Fruit fly (Drosophila melanogaster) whole organism, embryonic: ENCODE measurements around the gene Dus3.

Experiments used
- Aef1 ChIP-seq: fragments of 200-800 bp; sonication (Bioruptor generic); IDR thresholded peaks from 3 replicates; pipeline ENCODE4 v1.3.6; 2022; ENCODE audit warnings: missing biosample characterization, missing genetic modification characterization
- B-H1 ChIP-seq: fragments of 200-800 bp; sonication (Bioruptor generic); IDR thresholded peaks from 3 replicates; pipeline ENCODE4 v1.3.6; 2022; ENCODE audit warnings: missing biosample characterization, missing genetic modification characterization
- CG10147 ChIP-seq: fragments of 200-800 bp; sonication (Bioruptor generic); optimal IDR thresholded peaks from 2 replicates; lab custom pipeline; 2019; ENCODE audit warnings: missing biosample characterization, mild to moderate bottlenecking, missing genetic modification characterization, moderate library complexity
- CG11085 ChIP-seq: fragments of 200-800 bp; sonication (Bioruptor generic); IDR thresholded peaks from 2 replicates; pipeline ENCODE4 v1.3.6; 2022; ENCODE audit warnings: missing biosample characterization, missing genetic modification characterization
- CG12236 ChIP-seq: fragments of 200-800 bp; sonication (Bioruptor generic); optimal IDR thresholded peaks from 2 replicates; lab custom pipeline; 2016; ENCODE audit warnings: missing biosample characterization, missing genetic modification characterization
- CG13287 ChIP-seq: fragments of 200-800 bp; sonication (Bioruptor generic); IDR thresholded peaks from 2 replicates; pipeline ENCODE4 v1.3.6; 2022; ENCODE audit warnings: missing biosample characterization, missing genetic modification characterization; ENCODE audit not compliant: partially characterized antibody
- CG14860 ChIP-seq: fragments of 200-800 bp; sonication (Bioruptor generic); IDR thresholded peaks from 3 replicates; pipeline ENCODE4 v1.3.6; 2022; ENCODE audit warnings: missing biosample characterization, missing genetic modification characterization; ENCODE audit not compliant: partially characterized antibody
- CG31224 ChIP-seq: fragments of 200-800 bp; sonication (Bioruptor generic); IDR thresholded peaks from 2 replicates; pipeline ENCODE4 v1.3.6; 2022; ENCODE audit warnings: missing biosample characterization, missing genetic modification characterization
- CG31388 ChIP-seq: fragments of 200-800 bp; sonication (Bioruptor generic); optimal IDR thresholded peaks from 2 replicates; lab custom pipeline; 2016; ENCODE audit warnings: missing biosample characterization, missing genetic modification characterization
- CG3281 ChIP-seq: fragments of 200-800 bp; sonication (Bioruptor generic); optimal IDR thresholded peaks from 3 replicates; lab custom pipeline; 2017; ENCODE audit warnings: missing biosample characterization, mild to moderate bottlenecking, missing genetic modification characterization
- CG33557 ChIP-seq: fragments of 200-800 bp; sonication (Bioruptor generic); optimal IDR thresholded peaks from 2 replicates; lab custom pipeline; 2019; ENCODE audit warnings: missing biosample characterization, mild to moderate bottlenecking, missing genetic modification characterization, moderate library complexity
- CG8089 ChIP-seq: fragments of 200-800 bp; sonication (Bioruptor generic); optimal IDR thresholded peaks from 3 replicates; lab custom pipeline; 2016; ENCODE audit warnings: missing biosample characterization, missing genetic modification characterization
- Chrac-16 ChIP-seq: fragments of 200-800 bp; sonication (Bioruptor generic); optimal IDR thresholded peaks from 3 replicates; lab custom pipeline; 2016; ENCODE audit warnings: missing biosample characterization, missing genetic modification characterization
- Dad ChIP-seq: fragments of 200-800 bp; sonication (Bioruptor generic); optimal IDR thresholded peaks from 3 replicates; lab custom pipeline; 2016; ENCODE audit warnings: missing biosample characterization, missing genetic modification characterization
- Dek ChIP-seq: fragments of 200-800 bp; sonication (Bioruptor generic); optimal IDR thresholded peaks from 3 replicates; lab custom pipeline; 2019; ENCODE audit warnings: missing biosample characterization, mild to moderate bottlenecking, missing genetic modification characterization, moderate library complexity
- Eip74EF ChIP-seq, 2 experiments: fragments of 200-800 bp in 1 of 2; fragments of >200 bp in 1 of 2; sonication (Bioruptor generic) in 1 of 2; optimal IDR thresholded peaks; 2 replicates each; lab custom pipeline; 2017 to 2019; ENCODE audit warnings: missing biosample characterization in 2 of 2, missing genetic modification characterization in 2 of 2, mild to moderate bottlenecking in 1 of 2, moderate library complexity in 1 of 2
- Elba2 ChIP-seq: fragments of 200-800 bp; sonication (Bioruptor generic); optimal IDR thresholded peaks from 3 replicates; lab custom pipeline; 2016; ENCODE audit warnings: missing biosample characterization, missing genetic modification characterization
- Fer2 ChIP-seq: fragments of 200-800 bp; sonication (Bioruptor generic); optimal IDR thresholded peaks from 2 replicates; lab custom pipeline; 2018; ENCODE audit warnings: missing biosample characterization, mild to moderate bottlenecking, missing genetic modification characterization, moderate library complexity
- HHEX ChIP-seq: fragments of 200-800 bp; sonication (Bioruptor generic); optimal IDR thresholded peaks from 3 replicates; lab custom pipeline; 2017; ENCODE audit warnings: missing biosample characterization, mild to moderate bottlenecking, missing genetic modification characterization, missing genetic modification reagents
- NK7.1 ChIP-seq: fragments of 200-800 bp; sonication (Bioruptor generic); optimal IDR thresholded peaks from 3 replicates; lab custom pipeline; 2016; ENCODE audit warnings: missing biosample characterization, missing genetic modification characterization
- Opbp ChIP-seq: fragments of 200-800 bp; sonication (Bioruptor generic); IDR thresholded peaks from 3 replicates; pipeline ENCODE4 v1.3.6; 2022; ENCODE audit warnings: missing biosample characterization, missing genetic modification characterization; ENCODE audit not compliant: partially characterized antibody
- Poxn ChIP-seq: fragments of 200-800 bp; sonication (Bioruptor generic); IDR thresholded peaks from 2 replicates; pipeline ENCODE4 v1.3.6; 2022; ENCODE audit warnings: missing biosample characterization, missing genetic modification characterization
- Six4 ChIP-seq: fragments of 200-800 bp; sonication (Bioruptor generic); optimal IDR thresholded peaks from 2 replicates; lab custom pipeline; 2016; ENCODE audit warnings: missing biosample characterization, missing genetic modification characterization
- ap ChIP-seq: fragments of 200-800 bp; sonication (Bioruptor generic); IDR thresholded peaks from 2 replicates; pipeline ENCODE4 v1.3.6; 2022; ENCODE audit warnings: missing biosample characterization, missing genetic modification characterization
- ash1 ChIP-seq: fragments of 200-800 bp; sonication (Bioruptor generic); optimal IDR thresholded peaks from 2 replicates; lab custom pipeline; 2018; ENCODE audit warnings: missing biosample characterization, mild to moderate bottlenecking, missing genetic modification characterization
- chif ChIP-seq, 2 experiments: fragments of 200-800 bp; sonication (Bioruptor generic); optimal IDR thresholded peaks; 3 replicates each; lab custom pipeline; 2016; ENCODE audit warnings: missing biosample characterization in 2 of 2, missing genetic modification characterization in 2 of 2
- dm ChIP-seq: fragments of 200-800 bp; sonication (Bioruptor generic); optimal IDR thresholded peaks from 3 replicates; lab custom pipeline; 2016; ENCODE audit warnings: missing biosample characterization, missing genetic modification characterization
- emc ChIP-seq: fragments of 200-800 bp; sonication (Bioruptor generic); optimal IDR thresholded peaks from 2 replicates; lab custom pipeline; 2016; ENCODE audit warnings: missing biosample characterization, missing genetic modification characterization
- fru ChIP-seq: fragments of >200 bp; optimal IDR thresholded peaks from 2 replicates; lab custom pipeline; 2017
- gcm2 ChIP-seq: fragments of 200-800 bp; sonication (Bioruptor generic); optimal IDR thresholded peaks from 2 replicates; lab custom pipeline; 2016; ENCODE audit warnings: missing biosample characterization, missing genetic modification characterization
- gfzf ChIP-seq: fragments of 200-800 bp; sonication (Bioruptor generic); optimal IDR thresholded peaks from 2 replicates; lab custom pipeline; 2016; ENCODE audit warnings: missing biosample characterization, mild to moderate bottlenecking, missing genetic modification characterization, moderate library complexity
- gsb-n ChIP-seq: fragments of 200-800 bp; sonication (Bioruptor generic); optimal IDR thresholded peaks from 3 replicates; lab custom pipeline; 2018; ENCODE audit warnings: missing biosample characterization, mild to moderate bottlenecking, missing genetic modification characterization
- gt ChIP-seq: fragments of 200-800 bp; sonication (Bioruptor generic); IDR thresholded peaks from 2 replicates; pipeline ENCODE4 v1.3.6; 2022; ENCODE audit warnings: missing biosample characterization, missing genetic modification characterization
- hbn ChIP-seq: fragments of 200-800 bp; sonication (Bioruptor generic); IDR thresholded peaks from 2 replicates; pipeline ENCODE4 v1.3.6; 2022; ENCODE audit warnings: missing biosample characterization, missing genetic modification characterization; ENCODE audit not compliant: partially characterized antibody
- jing ChIP-seq: fragments of 200-800 bp; sonication (Bioruptor generic); optimal IDR thresholded peaks from 2 replicates; lab custom pipeline; 2018; ENCODE audit warnings: missing biosample characterization, mild to moderate bottlenecking, missing genetic modification characterization
- jumu ChIP-seq: fragments of 200-800 bp; sonication (Bioruptor generic); optimal IDR thresholded peaks from 3 replicates; lab custom pipeline; 2016; ENCODE audit warnings: missing biosample characterization, missing genetic modification characterization
- lab ChIP-seq: fragments of 200-800 bp; sonication (Bioruptor generic); optimal IDR thresholded peaks from 3 replicates; lab custom pipeline; 2017; ENCODE audit warnings: missing biosample characterization, missing genetic modification characterization, mild to moderate bottlenecking, moderate library complexity, missing genetic modification reagents
- pfk ChIP-seq: fragments of 200-800 bp; sonication (Bioruptor generic); optimal IDR thresholded peaks from 2 replicates; lab custom pipeline; 2018; ENCODE audit warnings: missing biosample characterization, mild to moderate bottlenecking, missing genetic modification characterization, moderate library complexity
- repo ChIP-seq: fragments of 200-800 bp; sonication (Bioruptor generic); optimal IDR thresholded peaks from 2 replicates; lab custom pipeline; 2016; ENCODE audit warnings: missing biosample characterization, missing genetic modification characterization
- salm ChIP-seq: fragments of 200-800 bp; sonication (Bioruptor generic); optimal IDR thresholded peaks from 2 replicates; lab custom pipeline; 2018; ENCODE audit warnings: missing biosample characterization, mild to moderate bottlenecking, missing genetic modification characterization
- sc ChIP-seq, 3 experiments: fragments of >200 bp in 2 of 3; fragments of 200-800 bp in 1 of 3; sonication (Bioruptor generic) in 1 of 3; optimal IDR thresholded peaks; 2 replicates in 2 of 3; 3 replicates in 1 of 3; lab custom pipeline; 2017; ENCODE audit warnings: mild to moderate bottlenecking in 1 of 3, missing biosample characterization in 1 of 3, missing genetic modification characterization in 1 of 3, missing genetic modification reagents in 1 of 3
- sd ChIP-seq: fragments of 200-800 bp; sonication (Bioruptor generic); optimal IDR thresholded peaks from 3 replicates; lab custom pipeline; 2018; ENCODE audit warnings: missing biosample characterization, mild to moderate bottlenecking, missing genetic modification characterization, moderate library complexity
- sens ChIP-seq: fragments of 200-800 bp; sonication (Bioruptor generic); peaks from one replicate; lab custom pipeline; 2016; ENCODE audit warnings: missing biosample characterization, missing genetic modification characterization
- sens-2 ChIP-seq: fragments of 200-800 bp; sonication (Bioruptor generic); IDR thresholded peaks from 2 replicates; pipeline ENCODE4 v1.3.6; 2022; ENCODE audit warnings: missing biosample characterization, missing genetic modification characterization
- sim ChIP-seq: fragments of 200-800 bp; sonication (Bioruptor generic); IDR thresholded peaks from 2 replicates; pipeline ENCODE4 v1.3.6; 2022; ENCODE audit warnings: missing biosample characterization, missing genetic modification characterization
- sima ChIP-seq: fragments of 200-800 bp; sonication (Bioruptor generic); optimal IDR thresholded peaks from 2 replicates; lab custom pipeline; 2016; ENCODE audit warnings: missing biosample characterization, missing genetic modification characterization
- stwl ChIP-seq: fragments of 200-800 bp; sonication (Bioruptor generic); optimal IDR thresholded peaks from 3 replicates; lab custom pipeline; 2018; ENCODE audit warnings: missing biosample characterization, mild to moderate bottlenecking, missing genetic modification characterization, moderate library complexity
- trem ChIP-seq: fragments of 200-800 bp; optimal IDR thresholded peaks from 3 replicates; lab custom pipeline; 2019; ENCODE audit warnings: missing biosample characterization, mild to moderate bottlenecking, missing genetic modification characterization, moderate library complexity
- ttk ChIP-seq: fragments of 200-800 bp; sonication (Bioruptor generic); IDR thresholded peaks from 2 replicates; pipeline ENCODE4 v2.1.2; 2022; ENCODE audit warnings: missing biosample characterization, missing genetic modification characterization
- vnd ChIP-seq: fragments of 200-800 bp; sonication (Bioruptor generic); IDR thresholded peaks from 3 replicates; pipeline ENCODE4 v1.3.6; 2022; ENCODE audit warnings: missing biosample characterization, missing genetic modification characterization; ENCODE audit not compliant: partially characterized antibody
- zen2 ChIP-seq: fragments of 200-800 bp; sonication (Bioruptor generic); IDR thresholded peaks from 3 replicates; pipeline ENCODE4 v1.3.6; 2022; ENCODE audit warnings: missing biosample characterization, missing genetic modification characterization; ENCODE audit not compliant: partially characterized antibody

Dus3 gene

dm6 chr2L:19796111-19796451, 37.4 kb downstream of the Dus3 start, which contains the start of gene sick (continued):
- no peak for TF ChIP-seq ap (GFP tag; lab: Robert Waterston, UW)
- TF ChIP-seq lab, result peak; percentile 70
- no peak for TF ChIP-seq salm (tag; lab: Kevin White, UChicago)
- TF ChIP-seq Fer2, result no peak
- TF ChIP-seq sens-2, result no peak
- TF ChIP-seq CG14860 (GFP tag; lab: Robert Waterston, UW), result no peak
- TF ChIP-seq pfk (GFP tag; lab: Kevin White, UChicago), result peak; percentile 29
- TF ChIP-seq trem (tag; lab: Kevin White, UChicago), result peak; percentile 21
- no peak for TF ChIP-seq zen2 (GFP tag; lab: Robert Waterston, UW)
- no peak for TF ChIP-seq repo (GFP tag; lab: Kevin White, UChicago)
- no peak for TF ChIP-seq Dek
- no peak for TF ChIP-seq jing
- no peak for TF ChIP-seq gt (GFP tag; lab: Robert Waterston, UW)
- TF ChIP-seq sim (GFP tag; lab: Robert Waterston, UW), result 0 out of 2 replicates have a peak, but pooled peaks have one; percentile 22
- no peak for TF ChIP-seq CG11085 (GFP tag; lab: Robert Waterston, UW)
- TF ChIP-seq ttk (GFP tag; lab: Robert Waterston, UW), result no peak
- no peak for TF ChIP-seq Aef1
- TF ChIP-seq hbn (GFP tag; lab: Robert Waterston, UW), result no peak
- TF ChIP-seq dm (GFP tag; lab: Kevin White, UChicago), result no peak
- no peak for TF ChIP-seq Eip74EF (GFP tag; optimal IDR thresholded peaks at IDR 0.05; lab: Kevin White, UChicago)
- TF ChIP-seq Chrac-16, result no peak
- no peak for TF ChIP-seq emc (GFP tag; lab: Kevin White, UChicago)
- TF ChIP-seq stwl, result no peak
- no peak for TF ChIP-seq Dad (GFP tag; lab: Kevin White, UChicago)
- TF ChIP-seq CG8089 (GFP tag; lab: Kevin White, UChicago), result no peak
- no peak for TF ChIP-seq CG33557 (GFP tag; lab: Kevin White, UChicago)
- no peak for TF ChIP-seq CG12236
- TF ChIP-seq Poxn (GFP tag; lab: Robert Waterston, UW), result no peak
- no peak for TF ChIP-seq CG13287 (GFP tag; lab: Robert Waterston, UW)
- TF ChIP-seq Opbp (GFP tag; lab: Robert Waterston, UW), result no peak
- TF ChIP-seq CG3281 (GFP tag; lab: Kevin White, UChicago), result peak; percentile 58
- TF ChIP-seq Six4 (GFP tag; lab: Kevin White, UChicago), result no peak
- TF ChIP-seq CG10147 (GFP tag; lab: Kevin White, UChicago), result no peak
- TF ChIP-seq vnd (GFP tag; lab: Robert Waterston, UW), result no peak
- no peak for TF ChIP-seq gcm2
- no peak for TF ChIP-seq fru
- TF ChIP-seq jumu (GFP tag; lab: Kevin White, UChicago), result no peak
- no peak for TF ChIP-seq sima (GFP tag; lab: Kevin White, UChicago)
- TF ChIP-seq gfzf (GFP tag; lab: Kevin White, UChicago), result no peak
- TF ChIP-seq ash1 (GFP tag; lab: Kevin White, UChicago), result no peak
- no peak for TF ChIP-seq B-H1
- TF ChIP-seq HHEX (GFP tag; lab: Kevin White, UChicago), result peak; percentile 47
- no peak for TF ChIP-seq sens
- TF ChIP-seq CG31388, result no peak
- no peak for TF ChIP-seq NK7.1 (GFP tag; lab: Kevin White, UChicago)
- TF ChIP-seq Elba2 (GFP tag; lab: Kevin White, UChicago), result no peak
- TF ChIP-seq sd (tag; lab: Kevin White, UChicago), result no peak
- no peak for TF ChIP-seq sc (optimal IDR thresholded peaks at IDR 0.05; lab: Kevin White, UChicago)
- peak; percentile 41 for TF ChIP-seq sc (GFP tag; optimal IDR thresholded peaks at IDR 0.05; lab: Kevin White, UChicago)
- TF ChIP-seq chif (GFP tag; optimal IDR thresholded peaks at IDR 0.05; lab: Kevin White, UChicago), result no peak
- 0 out of 2 replicates have a peak, but pooled peaks have one; percentile 7 for TF ChIP-seq CG31224
- TF ChIP-seq gsb-n (tag; lab: Kevin White, UChicago), result no peak
